Worm (Caenorhabditis elegans) whole organism, young adult: ENCODE measurements around the gene fbxb-45.
"Not testable (repeated sequence)": the region's sequence is repeated elsewhere in the genome, so short reads cannot be mapped to it uniquely, and the experiment has no call there.

Experiments
- B0019.2 ChIP-seq: fragments of 200-800 bp; sonication (Bioruptor generic); conservative IDR thresholded peaks from 2 replicates; pipeline ENCODE4 v1.3.6; 2022; ENCODE audit warnings: missing genetic modification reagents, missing genetic modification characterization, missing compliant biosample characterization
- B0035.1 ChIP-seq: sonication (generic microtip); optimal IDR thresholded peaks from 2 replicates; lab custom pipeline; 2016; ENCODE audit warnings: missing genetic modification characterization, mild to moderate bottlenecking, missing compliant biosample characterization, missing genotype, missing genetic modification reagents
- B0336.3 ChIP-seq: fragments of 200-800 bp; sonication (Bioruptor generic); IDR thresholded peaks from 2 replicates; pipeline ENCODE4 v1.3.6; 2022; ENCODE audit warnings: missing genetic modification characterization, missing compliant biosample characterization
- F33H1.4 ChIP-seq: fragments of 200-800 bp; sonication (Bioruptor generic); IDR thresholded peaks from 2 replicates; pipeline ENCODE4 v1.3.6; 2022; ENCODE audit warnings: missing genetic modification reagents, missing genetic modification characterization, missing compliant biosample characterization
- K11D2.4 ChIP-seq: fragments of 200-800 bp; sonication (Bioruptor generic); IDR thresholded peaks from 2 replicates; pipeline ENCODE4 v1.3.6; 2022; ENCODE audit warnings: missing genetic modification reagents, missing genetic modification characterization, missing compliant biosample characterization
- K12H6.12 ChIP-seq: fragments of 200-800 bp; sonication (Bioruptor generic); optimal IDR thresholded peaks from 2 replicates; lab custom pipeline; 2018; ENCODE audit warnings: mild to moderate bottlenecking, missing genetic modification characterization, missing compliant biosample characterization
- T07F8.4 ChIP-seq: sonication (generic microtip); optimal IDR thresholded peaks from 2 replicates; lab custom pipeline; 2016; ENCODE audit warnings: mild to moderate bottlenecking, missing genetic modification characterization, moderate library complexity, missing compliant biosample characterization
- T26A5.8 ChIP-seq: sonication (generic microtip); optimal IDR thresholded peaks from 2 replicates; lab custom pipeline; 2016; ENCODE audit warnings: missing genetic modification characterization, missing compliant biosample characterization
- Y53F4B.3 ChIP-seq: fragments of 200-800 bp; sonication (Bioruptor generic); IDR thresholded peaks from 2 replicates; pipeline ENCODE4 v1.3.6; 2022; ENCODE audit warnings: missing genetic modification reagents, missing genetic modification characterization, missing compliant biosample characterization
- Y56A3A.18 ChIP-seq: fragments of 200-800 bp; sonication (Bioruptor generic); IDR thresholded peaks from 2 replicates; pipeline ENCODE4 v1.3.6; 2022; ENCODE audit warnings: missing genetic modification reagents, missing genetic modification characterization, missing compliant biosample characterization
- akir-1 ChIP-seq: fragments of 200-800 bp; sonication (Bioruptor generic); optimal IDR thresholded peaks from 2 replicates; lab custom pipeline; 2018; ENCODE audit warnings: mild to moderate bottlenecking, missing genetic modification characterization, moderate library complexity, missing compliant biosample characterization
- aptf-2 ChIP-seq: fragments of 200-800 bp; sonication (Bioruptor generic); conservative IDR thresholded peaks from 2 replicates; pipeline ENCODE4 v1.3.6; 2022; ENCODE audit warnings: missing genetic modification reagents, missing genetic modification characterization, missing compliant biosample characterization
- athp-1 ChIP-seq: sonication (generic microtip); optimal IDR thresholded peaks from 2 replicates; lab custom pipeline; 2017; ENCODE audit warnings: mild to moderate bottlenecking, missing genetic modification characterization, missing compliant biosample characterization
- attf-6 ChIP-seq: fragments of 200-800 bp; sonication (Bioruptor generic); IDR thresholded peaks from 2 replicates; pipeline ENCODE4 v1.3.6; 2022; ENCODE audit warnings: missing genetic modification reagents, missing genetic modification characterization, missing compliant biosample characterization
- ceh-27 ChIP-seq: fragments of 200-800 bp; sonication (Bioruptor generic); optimal IDR thresholded peaks from 2 replicates; lab custom pipeline; 2018; ENCODE audit warnings: mild to moderate bottlenecking, missing genetic modification characterization, moderate library complexity, missing compliant biosample characterization
- chd-7 ChIP-seq: sonication (generic microtip); optimal IDR thresholded peaks from 2 replicates; lab custom pipeline; 2016; ENCODE audit warnings: mild to moderate bottlenecking, missing genetic modification characterization, moderate library complexity, missing compliant biosample characterization
- efl-1 ChIP-seq: fragments of 150-350 bp; optimal IDR thresholded peaks from 2 replicates; lab custom pipeline; 2014; ENCODE audit warnings: missing biosample characterization, missing genetic modification reagents, missing genetic modification characterization
- egl-18 ChIP-seq: fragments of 200-800 bp; sonication (Bioruptor generic); IDR thresholded peaks from 2 replicates; pipeline ENCODE4 v1.3.6; 2022; ENCODE audit warnings: missing genetic modification reagents, missing genetic modification characterization, missing compliant biosample characterization
- egl-44 ChIP-seq: fragments of 200-800 bp; sonication (Bioruptor generic); IDR thresholded peaks from 2 replicates; pipeline ENCODE4 v1.3.6; 2022; ENCODE audit warnings: missing genetic modification reagents, missing genetic modification characterization, missing compliant biosample characterization
- egrh-3 ChIP-seq: fragments of 200-800 bp; sonication (Bioruptor generic); IDR thresholded peaks from 2 replicates; pipeline ENCODE4 v1.3.6; 2022; ENCODE audit warnings: missing genetic modification reagents, missing genetic modification characterization, missing compliant biosample characterization
- ekl-4 ChIP-seq: fragments of 200-800 bp; sonication (Bioruptor generic); IDR thresholded peaks from 2 replicates; pipeline ENCODE4 v1.3.6; 2022; ENCODE audit warnings: missing genetic modification reagents, missing genetic modification characterization, missing compliant biosample characterization
- him-1 ChIP-seq: sonication (generic microtip); optimal IDR thresholded peaks from 2 replicates; lab custom pipeline; 2016; ENCODE audit warnings: missing genotype, missing genetic modification reagents, missing genetic modification characterization, missing compliant biosample characterization
- let-526 ChIP-seq: fragments of 200-800 bp; sonication (Bioruptor generic); IDR thresholded peaks from 2 replicates; pipeline ENCODE4 v1.3.6; 2022; ENCODE audit warnings: missing genetic modification reagents, missing genetic modification characterization, missing compliant biosample characterization
- let-607 ChIP-seq, 2 experiments: fragments of 200-800 bp in 1 of 2; sonication (Bioruptor generic) in 1 of 2; sonication (generic microtip) in 1 of 2; optimal IDR thresholded peaks; 2 replicates each; lab custom pipeline; 2016 to 2018; ENCODE audit warnings: mild to moderate bottlenecking in 2 of 2, missing compliant biosample characterization in 2 of 2, missing genetic modification characterization in 2 of 2, moderate library complexity in 2 of 2, missing genotype in 1 of 2
- lin-26 ChIP-seq: fragments of 200-800 bp; sonication (Bioruptor generic); IDR thresholded peaks from 2 replicates; pipeline ENCODE4 v1.3.6; 2022; ENCODE audit warnings: missing genetic modification reagents, missing genetic modification characterization, missing compliant biosample characterization
- lir-1 ChIP-seq: fragments of 200-800 bp; sonication (Bioruptor generic); conservative IDR thresholded peaks from 2 replicates; pipeline ENCODE4 v1.3.6; 2022; ENCODE audit warnings: missing genetic modification reagents, missing genetic modification characterization, missing compliant biosample characterization
- nhr-80 ChIP-seq: sonication (generic microtip); optimal IDR thresholded peaks from 2 replicates; lab custom pipeline; 2016; ENCODE audit warnings: missing genetic modification characterization, missing compliant biosample characterization
- rcor-1 ChIP-seq: fragments of 200-800 bp; sonication (Bioruptor generic); IDR thresholded peaks from 2 replicates; pipeline ENCODE4 v1.3.6; 2022; ENCODE audit warnings: missing genetic modification reagents, missing genetic modification characterization, missing compliant biosample characterization
- snpc-1.3 ChIP-seq: sonication (generic microtip); optimal IDR thresholded peaks from 2 replicates; lab custom pipeline; 2017; ENCODE audit warnings: missing genetic modification characterization, mild to moderate bottlenecking, missing compliant biosample characterization, antibody characterized with exemption, moderate library complexity, missing genotype, missing genetic modification reagents; ENCODE audit not compliant: insufficient read depth
- snpc-4 ChIP-seq, 5 experiments: fragments of 150-350 bp in 1 of 5; sonication (generic microtip) in 4 of 5; optimal IDR thresholded peaks; 2 replicates each; lab custom pipeline; 2014 to 2018; ENCODE audit warnings: missing genetic modification characterization in 5 of 5, missing biosample characterization in 3 of 5, antibody characterized with exemption in 2 of 5, mild to moderate bottlenecking in 2 of 5, missing compliant biosample characterization in 2 of 5, missing genotype in 2 of 5, moderate library complexity in 2 of 5, missing genetic modification reagents in 1 of 5
- sptf-2 ChIP-seq: fragments of 200-800 bp; sonication (Bioruptor generic); optimal IDR thresholded peaks from 2 replicates; lab custom pipeline; 2018; ENCODE audit warnings: mild to moderate bottlenecking, missing genetic modification characterization, missing compliant biosample characterization
- unc-130 ChIP-seq: sonication (generic microtip); optimal IDR thresholded peaks from 2 replicates; lab custom pipeline; 2016; ENCODE audit warnings: missing genetic modification reagents, missing genetic modification characterization, missing compliant biosample characterization
- ztf-22 ChIP-seq: fragments of 200-800 bp; sonication (Bioruptor generic); optimal IDR thresholded peaks from 2 replicates; lab custom pipeline; 2018; ENCODE audit warnings: mild to moderate bottlenecking, missing genetic modification characterization, moderate library complexity, missing compliant biosample characterization

fbxb-45 gene

DNA sequence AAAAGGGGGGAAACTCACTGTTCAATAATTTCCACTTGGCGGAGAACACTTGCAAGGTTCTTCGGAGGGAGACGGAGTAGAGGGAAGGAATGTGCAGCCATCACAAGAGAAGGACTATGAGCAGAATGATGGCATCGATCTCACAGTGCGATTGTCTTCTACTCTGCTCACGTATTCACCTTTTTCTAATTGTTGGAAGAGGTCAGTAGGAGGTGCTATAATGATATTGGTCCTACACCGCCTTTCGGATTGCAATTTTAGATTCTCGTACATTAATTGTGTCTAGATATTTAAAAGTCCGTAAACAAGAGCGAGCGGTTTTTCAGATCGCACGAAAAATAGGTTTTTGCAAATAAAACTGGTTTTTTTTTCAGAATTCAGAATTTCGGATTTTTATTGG is 3.4 kb downstream of the fbxb-45 start, which contains the start of gene fbxb-39 (continued):
- TF ChIP-seq lir-1 (GFP tag; lab: Robert Waterston, UW): no peak
- TF ChIP-seq rcor-1 (GFP tag; lab: Robert Waterston, UW): no peak
- TF ChIP-seq ztf-22 (GFP tag; lab: Kevin White, UChicago): no peak
- no peak for TF ChIP-seq B0019.2
- TF ChIP-seq, all 124 proteins: peak for 0

DNA sequence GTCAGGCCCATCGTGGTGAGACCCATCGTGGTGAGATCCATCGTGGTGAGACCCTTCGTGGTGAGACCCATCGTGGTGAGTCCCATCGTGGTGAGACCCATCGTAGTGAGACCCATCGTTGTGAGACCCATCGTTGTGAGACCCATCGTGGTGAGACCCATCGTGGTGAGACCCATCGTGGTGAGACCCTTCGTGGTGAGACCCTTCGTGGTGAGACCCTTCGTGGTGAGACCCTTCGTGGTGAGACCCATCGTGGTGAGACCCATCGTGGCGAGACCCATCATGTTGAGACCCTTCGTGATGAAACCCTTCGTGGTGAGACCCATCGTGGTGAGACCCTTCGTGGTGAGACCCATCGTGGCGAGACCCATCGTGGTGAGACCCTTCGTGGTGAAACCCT is 9.4 kb downstream of the fbxb-45 start:
- TF ChIP-seq lin-26: 0 out of 2 replicates have a peak, but pooled peaks have one; percentile 23
- TF ChIP-seq attf-6: 0 out of 2 replicates have a peak, but pooled peaks have one; percentile 20
- TF ChIP-seq F33H1.4 (GFP tag; lab: Robert Waterston, UW): peak; percentile 44

DNA sequence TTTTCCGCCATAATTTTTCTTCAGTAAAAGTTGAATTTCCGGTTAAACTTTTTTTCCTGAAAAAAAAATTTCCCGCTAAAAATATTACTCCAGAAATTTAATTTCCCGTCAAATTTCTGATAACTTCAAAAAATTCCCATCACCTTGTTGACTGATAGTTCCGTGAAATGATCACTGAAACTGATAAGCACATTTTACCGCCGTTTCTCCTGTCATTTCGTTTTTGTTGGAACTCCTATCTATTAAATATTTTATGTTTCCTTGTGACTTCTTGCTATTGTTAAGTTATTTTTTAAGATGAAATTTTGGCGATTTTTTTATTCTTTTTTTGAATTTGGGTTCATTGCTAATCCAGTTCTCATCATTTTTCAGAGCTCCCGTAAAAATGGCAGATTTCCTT is 15.2 kb downstream of the fbxb-45 start, which contains the start of gene math-34:
math-34 (plus strand) TSS at position 371 of the 400 bp plus-strand sequence.
- TF ChIP-seq nhr-80 (tag; lab: Kevin White, UChicago) (peak; percentile 58), Y53F4B.3 (GFP tag; lab: Robert Waterston, UW) (no peak)

DNA sequence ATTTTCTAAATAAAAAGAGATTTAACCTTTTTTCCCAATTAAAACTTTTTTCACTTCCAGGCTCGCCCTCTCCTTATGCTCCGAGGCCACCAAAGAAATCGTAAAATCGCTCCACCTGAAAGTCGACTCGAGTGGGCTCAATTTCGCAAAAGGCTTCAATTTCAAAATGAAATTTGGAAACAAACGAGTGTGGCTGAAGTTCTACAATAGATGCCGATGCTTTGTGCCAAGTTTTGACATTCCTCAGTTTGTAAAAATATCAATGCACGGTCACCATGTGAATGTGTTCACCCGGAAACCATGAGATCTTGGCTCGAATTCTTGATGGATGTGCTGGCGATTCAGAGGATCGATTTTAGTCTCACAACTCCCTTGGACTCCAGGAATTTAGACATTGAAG is 17.2 kb downstream of the fbxb-45 start, which contains the start of gene M01D1.12:
M01D1.12 (plus strand) TSS at position 301 of the 400 bp plus-strand sequence.
- no peak for TF ChIP-seq B0336.3 (GFP tag; lab: Robert Waterston, UW)
- TF ChIP-seq T26A5.8: no peak
- TF ChIP-seq athp-1 (tag; lab: Kevin White, UChicago): no peak
- TF ChIP-seq let-526: no peak
- no peak for TF ChIP-seq T07F8.4 (tag; lab: Kevin White, UChicago)
- TF ChIP-seq, all 124 proteins: peak for 0

DNA sequence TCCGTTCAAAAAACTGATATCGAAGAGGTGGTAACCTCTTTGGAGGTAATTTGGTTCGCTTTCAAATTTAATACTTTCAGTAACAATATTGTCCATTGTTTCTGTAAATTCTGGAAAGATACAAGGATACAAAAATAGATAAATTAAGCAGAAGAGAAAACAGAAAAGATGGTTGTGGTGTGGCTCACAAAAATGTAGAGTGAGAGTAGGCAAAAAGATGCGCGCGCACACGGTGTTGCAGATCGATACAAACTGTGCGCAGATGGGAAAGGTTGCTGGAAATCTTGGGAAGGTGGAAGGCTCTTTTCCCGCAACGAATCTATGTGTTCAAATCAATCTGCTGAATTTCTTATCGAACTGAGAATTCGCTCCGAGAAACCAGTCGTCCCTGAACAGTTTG is 19.1 kb downstream of the fbxb-45 start, which contains the start of gene btb-11:
btb-11 (minus strand) TSS at position 101 of the 400 bp plus-strand sequence.
- not testable (repeated sequence) for TF ChIP-seq akir-1 (GFP tag; lab: Kevin White, UChicago); efl-1 (GFP tag; lab: Kevin White, UChicago); ekl-4

DNA sequence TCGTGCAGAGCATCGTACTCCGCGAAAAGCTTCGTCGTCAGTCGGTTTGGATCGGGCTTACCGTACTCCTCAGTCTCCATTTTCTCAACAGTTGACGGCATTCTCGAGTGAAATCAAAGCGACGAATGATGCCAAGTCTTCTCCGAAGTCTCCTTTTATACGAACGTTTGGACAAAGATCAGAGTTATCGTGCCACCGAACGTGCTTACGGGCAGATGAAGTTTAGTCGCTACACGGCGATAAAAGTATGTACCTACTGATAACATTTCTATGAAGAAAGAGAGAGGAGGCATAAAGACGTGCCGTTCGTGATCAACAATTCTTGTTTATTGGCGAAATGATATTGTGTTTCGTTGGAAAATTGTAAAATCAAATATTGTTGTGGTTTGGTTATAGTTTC is 37.5 kb downstream of the fbxb-45 start, which contains the start of gene F45D11.14:
F45D11.14 (minus strand) TSS at position 101 of the 400 bp plus-strand sequence.
- TF ChIP-seq him-1 (tag; lab: Kevin White, UChicago); Y56A3A.18 (GFP tag; lab: Robert Waterston, UW); B0035.1: not testable (repeated sequence)

DNA sequence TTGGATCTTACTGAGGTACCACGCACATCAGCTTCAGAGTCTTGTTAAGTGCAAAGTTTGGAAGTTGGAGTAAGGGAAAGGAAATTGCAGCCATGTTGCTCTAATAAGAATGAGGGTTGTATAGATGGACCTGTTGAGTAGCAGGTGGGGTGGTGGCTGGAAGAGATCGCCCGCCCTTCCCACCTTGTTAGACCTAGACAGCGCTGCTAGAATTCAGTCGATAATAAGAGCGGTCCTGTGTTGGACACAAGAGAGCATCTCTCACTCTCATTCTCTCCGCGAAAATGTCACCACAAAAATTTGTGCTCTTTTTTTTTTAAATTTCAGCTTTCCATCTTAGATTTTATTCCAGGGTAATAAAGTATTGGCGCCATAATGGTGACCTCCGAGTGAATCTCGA is 42.5 kb downstream of the fbxb-45 start, which contains the start of the genes fbxb-30 and F45D11.5:
fbxb-30 (minus strand) TSS at position 101 of the 400 bp plus-strand sequence.
F45D11.5 (plus strand) TSS at position 352 of the 400 bp plus-strand sequence.
- TF ChIP-seq F33H1.4 (GFP tag; lab: Robert Waterston, UW) (no peak), let-607 (tag; optimal IDR thresholded peaks at IDR 0.05; lab: Kevin White, UChicago) (no peak), K11D2.4 (GFP tag; lab: Robert Waterston, UW) (no peak), snpc-4 (GFP tag; optimal IDR thresholded peaks at IDR 0.05; lab: Kevin White, UChicago) (no peak), snpc-4 (tag; optimal IDR thresholded peaks at IDR 0.05; lab: Kevin White, UChicago) (no peak)
- TF ChIP-seq, all 124 proteins: peak for 0

DNA sequence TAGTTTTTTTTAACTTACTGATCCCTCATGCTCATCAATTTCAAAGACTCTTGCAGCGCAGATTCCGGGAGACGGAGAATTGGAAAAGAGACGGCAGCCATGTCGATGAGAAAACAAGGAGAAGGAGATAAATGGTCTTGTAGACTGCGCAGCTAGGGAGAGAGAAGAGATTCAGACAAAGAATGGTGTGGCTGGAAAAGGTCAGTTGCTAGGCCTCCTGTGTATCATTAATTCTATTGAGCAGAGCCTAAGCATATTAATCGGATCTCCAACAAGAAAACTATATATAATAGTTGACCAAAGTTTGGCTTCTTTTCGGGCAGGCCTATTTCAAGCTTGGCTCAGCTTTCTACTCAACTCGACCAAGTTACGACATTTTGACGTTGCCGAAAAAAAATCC is 44.3 kb downstream of the fbxb-45 start, which contains the start of gene fbxb-29:
fbxb-29 (minus strand) TSS at position 101 of the 400 bp plus-strand sequence.
- TF ChIP-seq attf-6: no peak
- TF ChIP-seq T26A5.8: no peak
- TF ChIP-seq F33H1.4 (GFP tag; lab: Robert Waterston, UW): no peak
- TF ChIP-seq snpc-1.3: no peak
- TF ChIP-seq athp-1 (tag; lab: Kevin White, UChicago): no peak
- TF ChIP-seq egl-44 (GFP tag; lab: Robert Waterston, UW): no peak
- TF ChIP-seq unc-130 (GFP tag; lab: Kevin White, UChicago): no peak
- no peak for TF ChIP-seq egl-18
- TF ChIP-seq ceh-27: no peak
- no peak for TF ChIP-seq aptf-2 (GFP tag; lab: Robert Waterston, UW)
- no peak for TF ChIP-seq K12H6.12 (tag; lab: Kevin White, UChicago)
- TF ChIP-seq Y56A3A.18 (GFP tag; lab: Robert Waterston, UW): no peak
- TF ChIP-seq egrh-3: no peak
- no peak for TF ChIP-seq chd-7
- TF ChIP-seq akir-1 (GFP tag; lab: Kevin White, UChicago): no peak
- TF ChIP-seq sptf-2 (GFP tag; lab: Kevin White, UChicago): no peak
